Worm (Caenorhabditis elegans): ENCODE measurements around the gene R03G8.6.

R03G8.6 gene

DNA sequence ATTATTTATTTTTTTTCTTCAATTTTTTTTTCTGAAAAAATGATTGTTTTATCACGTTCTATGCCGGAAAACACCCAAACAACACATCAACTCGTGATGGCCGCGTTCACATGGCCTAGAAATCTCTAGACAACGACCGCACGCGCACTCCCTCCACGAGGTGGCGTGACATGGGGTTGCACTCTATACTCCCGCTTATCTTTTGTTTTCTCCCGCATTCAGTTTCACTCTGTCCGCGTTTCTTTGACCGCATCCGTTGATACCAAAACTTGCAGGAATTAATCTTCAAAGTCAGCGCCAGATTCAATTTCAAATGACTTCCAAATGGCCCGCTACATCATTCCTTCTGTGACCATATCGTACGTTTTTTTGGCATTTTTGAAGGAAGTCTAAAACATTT lies 4.7 kb upstream of the R03G8.6 start, which contains the start of gene F17H10.1:
Gene F17H10.1 (plus strand): TSS at position 276 of the 400 bp plus-strand sequence.
- TF ChIP-seq nhr-6 (tag; optimal IDR thresholded peaks at IDR 0.05) (no peak), F13H6.1 (tag; optimal IDR thresholded peaks at IDR 0.05) (peak; percentile 80), peb-1 (tag; optimal IDR thresholded peaks at IDR 0.05) (no peak), R02D3.7 (tag; optimal IDR thresholded peaks at IDR 0.05) (no peak), mdl-1 (tag; optimal IDR thresholded peaks at IDR 0.05) (peak; percentile 92), nhr-129 (tag; optimal IDR thresholded peaks at IDR 0.05) (peak; percentile 75), elt-3 (tag; optimal IDR thresholded peaks at IDR 0.05) (no peak), nhr-11 (tag; optimal IDR thresholded peaks at IDR 0.05) (no peak), sma-9 (GFP tag; optimal IDR thresholded peaks at IDR 0.05) (peak; percentile 94), sma-9 (tag; optimal IDR thresholded peaks at IDR 0.05) (no peak), lin-39 (tag; optimal IDR thresholded peaks at IDR 0.05) (no peak), mab-5 (tag; optimal IDR thresholded peaks at IDR 0.05) (no peak), ztf-11 (tag; optimal IDR thresholded peaks at IDR 0.05) (no peak), snpc-4 (tag; optimal IDR thresholded peaks at IDR 0.05) (peak; percentile 12), unc-62 (GFP tag; optimal IDR thresholded peaks at IDR 0.05) (no peak), dmd-4 (tag; optimal IDR thresholded peaks at IDR 0.05) (no peak), nhr-77 (tag; optimal IDR thresholded peaks at IDR 0.05) (no peak), unc-55 (GFP tag; optimal IDR thresholded peaks at IDR 0.05) (peak; percentile 36), unc-39 (tag; optimal IDR thresholded peaks at IDR 0.05) (no peak), ama-1 (optimal IDR thresholded peaks at IDR 0.05) (no peak), egl-27 (tag; optimal IDR thresholded peaks at IDR 0.05) (peak; percentile 6), C34F6.9 (tag; optimal IDR thresholded peaks at IDR 0.05) (peak; percentile 67), nhr-12 (tag; optimal IDR thresholded peaks at IDR 0.05) (no peak), nhr-23 (tag; optimal IDR thresholded peaks at IDR 0.05) (no peak), ceh-82 (tag; optimal IDR thresholded peaks at IDR 0.05) (no peak), aly-2 (tag; optimal IDR thresholded peaks at IDR 0.05) (no peak), lin-11 (tag; optimal IDR thresholded peaks at IDR 0.05) (peak; percentile 48), nhr-237 (tag; optimal IDR thresholded peaks at IDR 0.05) (no peak), fos-1 (tag; optimal IDR thresholded peaks at IDR 0.05) (peak; percentile 84), ztf-1 (GFP tag; conservative IDR thresholded peaks at IDR 0.05) (no peak), ZK546.5 (tag; optimal IDR thresholded peaks at IDR 0.05) (no peak), nhr-21 (tag; optimal IDR thresholded peaks at IDR 0.05) (peak; percentile 88), sma-3 (GFP tag; optimal IDR thresholded peaks at IDR 0.05) (peak; percentile 81), ceh-16 (tag; optimal IDR thresholded peaks at IDR 0.05) (no peak), sem-4 (tag; optimal IDR thresholded peaks at IDR 0.05) (no peak), nhr-10 (tag; optimal IDR thresholded peaks at IDR 0.05) (no peak), Y55F3AM.14 (GFP tag; optimal IDR thresholded peaks at IDR 0.05) (no peak), mbf-1 (tag; optimal IDR thresholded peaks at IDR 0.05) (no peak), lsy-2 (tag; optimal IDR thresholded peaks at IDR 0.05) (no peak), ztf-4 (tag; optimal IDR thresholded peaks at IDR 0.05) (no peak), elt-1 (tag; optimal IDR thresholded peaks at IDR 0.05) (no peak), skn-1 (tag; optimal IDR thresholded peaks at IDR 0.05) (peak; percentile 51), blmp-1 (tag; optimal IDR thresholded peaks at IDR 0.05; ENCODE audit: insufficient read depth) (peak; percentile 76), alr-1 (tag; optimal IDR thresholded peaks at IDR 0.05) (no peak), nhr-25 (tag; optimal IDR thresholded peaks at IDR 0.05) (no peak), crh-2 (tag; optimal IDR thresholded peaks at IDR 0.05) (peak; percentile 88), zag-1 (tag; optimal IDR thresholded peaks at IDR 0.05) (no peak), gmeb-1 (tag; optimal IDR thresholded peaks at IDR 0.05) (peak; percentile 71), lin-13 (GFP tag; optimal IDR thresholded peaks at IDR 0.05) (peak; percentile 60)

Measured in whole organism, L2 larva.